Worm (Caenorhabditis elegans) whole organism, mixed stage, embryonic: ENCODE data around the gene hpk-1.
A peak's percentile ranks its signal among the peaks of the same experiment; 100 is the strongest.

ENCODE experiments used
- M03D4.4 ChIP-seq: sonication (generic microtip); optimal IDR thresholded peaks from 2 replicates; lab custom pipeline; 2017; ENCODE audit warnings: mild to moderate bottlenecking, missing genetic modification characterization, missing compliant biosample characterization
- bed-3 ChIP-seq: fragments of 200-800 bp; sonication (Bioruptor generic); optimal IDR thresholded peaks from 3 replicates; lab custom pipeline; 2018; ENCODE audit warnings: mild to moderate bottlenecking, missing genetic modification characterization, moderate library complexity, missing compliant biosample characterization
- blmp-1 ChIP-seq: fragments of 150-350 bp; optimal IDR thresholded peaks from 2 replicates; lab custom pipeline; 2014; ENCODE audit warnings: missing biosample characterization, missing genetic modification characterization
- ceh-43 ChIP-seq: fragments of 200-800 bp; sonication (Bioruptor generic); optimal IDR thresholded peaks from 2 replicates; lab custom pipeline; 2018; ENCODE audit warnings: mild to moderate bottlenecking, missing genetic modification characterization, moderate library complexity, missing compliant biosample characterization
- ceh-83 ChIP-seq: fragments of 200-800 bp; sonication (Bioruptor generic); optimal IDR thresholded peaks from 2 replicates; lab custom pipeline; 2018; ENCODE audit warnings: mild to moderate bottlenecking, missing genetic modification characterization, missing compliant biosample characterization
- ces-1 ChIP-seq: fragments of 150-350 bp; optimal IDR thresholded peaks from 2 replicates; lab custom pipeline; 2014; ENCODE audit warnings: missing biosample characterization, missing genetic modification reagents, missing genetic modification characterization
- cnd-1 ChIP-seq: fragments of 200-800 bp; sonication (Bioruptor generic); optimal IDR thresholded peaks from 2 replicates; lab custom pipeline; 2018; ENCODE audit warnings: mild to moderate bottlenecking, missing genetic modification characterization, missing compliant biosample characterization
- elt-1 ChIP-seq: sonication (generic microtip); optimal IDR thresholded peaks from 2 replicates; lab custom pipeline; 2017; ENCODE audit warnings: missing genetic modification characterization, mild to moderate bottlenecking, missing compliant biosample characterization, antibody characterized with exemption, moderate library complexity, borderline replicate concordance; ENCODE audit not compliant: insufficient read depth
- elt-3 ChIP-seq: fragments of 150-350 bp; optimal IDR thresholded peaks from 2 replicates; lab custom pipeline; 2014; ENCODE audit warnings: missing biosample characterization, missing genetic modification characterization
- flh-1 ChIP-seq: fragments of 200-800 bp; sonication (Bioruptor generic); optimal IDR thresholded peaks from 2 replicates; lab custom pipeline; 2018; ENCODE audit warnings: mild to moderate bottlenecking, missing genetic modification characterization, moderate library complexity, missing compliant biosample characterization
- ham-2 ChIP-seq: fragments of 200-800 bp; sonication (Bioruptor generic); optimal IDR thresholded peaks from 2 replicates; lab custom pipeline; 2018; ENCODE audit warnings: mild to moderate bottlenecking, missing genetic modification characterization, missing compliant biosample characterization
- hlh-1 ChIP-seq: fragments of 150-350 bp; optimal IDR thresholded peaks from 2 replicates; lab custom pipeline; 2014; ENCODE audit warnings: missing biosample characterization, missing genetic modification reagents, missing genetic modification characterization
- lin-13 ChIP-seq: fragments of 150-350 bp; optimal IDR thresholded peaks from 2 replicates; lab custom pipeline; 2014; ENCODE audit warnings: missing biosample characterization, missing genetic modification characterization
- lin-32 ChIP-seq: fragments of 200-800 bp; sonication (Bioruptor generic); optimal IDR thresholded peaks from 2 replicates; lab custom pipeline; 2018; ENCODE audit warnings: mild to moderate bottlenecking, missing genetic modification characterization, missing compliant biosample characterization
- lsy-2 ChIP-seq: fragments of 150-350 bp; optimal IDR thresholded peaks from 2 replicates; lab custom pipeline; 2014; ENCODE audit warnings: missing biosample characterization, missing genetic modification characterization
- mab-5 ChIP-seq: fragments of 150-350 bp; optimal IDR thresholded peaks from 2 replicates; lab custom pipeline; 2014; ENCODE audit warnings: missing biosample characterization, missing genetic modification characterization
- mep-1 ChIP-seq: fragments of 150-350 bp; optimal IDR thresholded peaks from 2 replicates; lab custom pipeline; 2017; ENCODE audit warnings: missing biosample characterization, missing genetic modification reagents, missing genetic modification characterization, inconsistent platforms
- mls-2 ChIP-seq: sonication (generic microtip); optimal IDR thresholded peaks from 2 replicates; lab custom pipeline; 2016; ENCODE audit warnings: mild to moderate bottlenecking, missing genetic modification characterization, moderate library complexity, missing compliant biosample characterization
- nhr-12 ChIP-seq: fragments of 150-350 bp; optimal IDR thresholded peaks from 2 replicates; lab custom pipeline; 2014; ENCODE audit warnings: missing biosample characterization, missing genetic modification characterization
- nhr-2 ChIP-seq: fragments of 150-350 bp; optimal IDR thresholded peaks from 2 replicates; lab custom pipeline; 2014; ENCODE audit warnings: missing biosample characterization, missing genetic modification characterization
- nhr-237 ChIP-seq: fragments of 150-350 bp; optimal IDR thresholded peaks from 2 replicates; lab custom pipeline; 2014; ENCODE audit warnings: missing biosample characterization, missing genetic modification characterization
- nhr-28 ChIP-seq: fragments of 150-350 bp; optimal IDR thresholded peaks from 2 replicates; lab custom pipeline; 2014; ENCODE audit warnings: missing biosample characterization, missing genetic modification characterization
- nhr-76 ChIP-seq: sonication (generic microtip); optimal IDR thresholded peaks from 2 replicates; lab custom pipeline; 2017; ENCODE audit warnings: missing biosample characterization, missing genetic modification characterization
- pha-4 ChIP-seq: fragments of 150-350 bp; optimal IDR thresholded peaks from 2 replicates; lab custom pipeline; 2018; ENCODE audit warnings: missing biosample characterization, missing genetic modification reagents, missing genetic modification characterization
- sem-2 ChIP-seq: fragments of 200-800 bp; sonication (Bioruptor generic); optimal IDR thresholded peaks from 2 replicates; lab custom pipeline; 2018; ENCODE audit warnings: mild to moderate bottlenecking, missing genetic modification characterization, missing compliant biosample characterization
- snpc-4 ChIP-seq: fragments of 150-350 bp; optimal IDR thresholded peaks from 2 replicates; lab custom pipeline; 2014; ENCODE audit warnings: missing biosample characterization, missing genetic modification characterization
- sptf-1 ChIP-seq: sonication (generic microtip); optimal IDR thresholded peaks from 2 replicates; lab custom pipeline; 2017; ENCODE audit warnings: mild to moderate bottlenecking, missing genetic modification characterization, moderate library complexity, missing compliant biosample characterization
- tbx-8 ChIP-seq: fragments of 200-800 bp; sonication (Bioruptor generic); optimal IDR thresholded peaks from 2 replicates; lab custom pipeline; 2018; ENCODE audit warnings: mild to moderate bottlenecking, missing genetic modification characterization, moderate library complexity, missing compliant biosample characterization
- unc-120 ChIP-seq: sonication (generic microtip); optimal IDR thresholded peaks from 2 replicates; lab custom pipeline; 2017; ENCODE audit warnings: missing genetic modification characterization, missing compliant biosample characterization; ENCODE audit not compliant: poor library complexity, severe bottlenecking
- unc-39 ChIP-seq: fragments of 150-350 bp; optimal IDR thresholded peaks from 2 replicates; lab custom pipeline; 2014; ENCODE audit warnings: missing biosample characterization, missing genetic modification characterization
- unc-62 ChIP-seq: fragments of 150-350 bp; optimal IDR thresholded peaks from 2 replicates; lab custom pipeline; 2014; ENCODE audit warnings: missing biosample characterization, missing genetic modification reagents, missing genetic modification characterization
- zip-8 ChIP-seq: fragments of 150-350 bp; optimal IDR thresholded peaks from 2 replicates; lab custom pipeline; 2014; ENCODE audit warnings: missing biosample characterization, missing genetic modification characterization
- ztf-11 ChIP-seq: fragments of 150-350 bp; optimal IDR thresholded peaks from 2 replicates; lab custom pipeline; 2014; ENCODE audit warnings: missing biosample characterization, missing genetic modification characterization

hpk-1 gene

DNA sequence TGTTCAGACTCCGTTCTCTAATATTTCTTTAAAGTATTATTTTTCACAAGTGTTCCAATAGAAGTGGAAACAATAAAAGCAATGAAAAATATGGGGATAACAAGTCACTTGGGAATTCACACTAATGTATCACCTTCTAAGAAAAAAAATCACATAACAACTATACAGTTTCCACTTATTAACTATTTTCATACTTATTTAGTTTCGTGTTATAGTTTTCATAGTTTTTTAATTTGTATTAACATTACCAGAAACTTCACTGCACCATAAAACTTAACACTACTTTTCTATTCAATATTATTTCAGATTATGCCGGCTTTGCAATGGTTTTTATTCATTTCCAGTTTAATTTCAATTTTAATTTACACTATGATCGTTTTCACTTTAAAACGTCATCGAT lies 35.0 kb upstream of the hpk-1 start, which contains the start of gene srv-5:
Gene srv-5, plus strand, starts transcription at position 301 of the 400 bp plus-strand sequence.
- no peak for TF ChIP-seq blmp-1
- TF ChIP-seq mep-1 (tag; lab: Kevin White, UChicago): no peak
- no peak for TF ChIP-seq unc-39
- no peak for TF ChIP-seq nhr-76 (tag; lab: Kevin White, UChicago)
- TF ChIP-seq unc-62: no peak
- TF ChIP-seq nhr-237 (tag; lab: Kevin White, UChicago): no peak
- no peak for TF ChIP-seq elt-1
- TF ChIP-seq nhr-12 (tag; lab: Kevin White, UChicago): no peak
- no peak for TF ChIP-seq lin-13 (tag; lab: Kevin White, UChicago)
- no peak for TF ChIP-seq nhr-2 (tag; lab: Kevin White, UChicago)
- TF ChIP-seq elt-3 (tag; lab: Kevin White, UChicago): no peak
- TF ChIP-seq ham-2 (GFP tag; lab: Kevin White, UChicago): no peak
- TF ChIP-seq hlh-1 (tag; lab: Kevin White, UChicago): no peak
- no peak for TF ChIP-seq lsy-2 (tag; lab: Kevin White, UChicago)
- TF ChIP-seq, all 35 proteins: peak for 0

DNA sequence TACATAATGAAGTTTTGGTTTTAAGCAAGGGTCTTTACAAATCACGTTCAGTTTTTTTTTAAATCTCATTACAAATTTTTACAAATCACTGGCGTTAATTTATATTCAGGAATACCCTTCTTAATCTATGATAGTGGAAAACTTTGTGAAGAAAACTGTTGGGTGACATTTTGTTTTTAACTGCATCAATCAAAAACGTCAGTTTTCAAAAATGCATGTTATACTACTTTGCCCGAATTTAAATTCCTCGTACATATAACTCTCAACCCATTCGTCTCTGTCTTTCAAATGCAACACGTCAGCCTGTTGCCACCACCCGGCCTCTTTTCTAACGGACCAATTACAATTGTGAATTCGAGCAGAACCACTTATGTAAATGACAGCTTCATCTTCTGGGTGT lies 31.9 kb upstream of the hpk-1 start, which contains the start of gene hlh-13:
Gene hlh-13, plus strand, starts transcription at position 301 of the 400 bp plus-strand sequence.
- TF ChIP-seq cnd-1: no peak
- no peak for TF ChIP-seq nhr-237 (tag; lab: Kevin White, UChicago)
- no peak for TF ChIP-seq nhr-12 (tag; lab: Kevin White, UChicago)
- TF ChIP-seq unc-39: no peak
- TF ChIP-seq ztf-11: no peak
- TF ChIP-seq zip-8 (tag; lab: Kevin White, UChicago): no peak
- no peak for TF ChIP-seq bed-3 (GFP tag; lab: Kevin White, UChicago)
- no peak for TF ChIP-seq ceh-83 (GFP tag; lab: Kevin White, UChicago)
- TF ChIP-seq mls-2 (tag; lab: Kevin White, UChicago): no peak
- no peak for TF ChIP-seq unc-62
- TF ChIP-seq lin-13 (tag; lab: Kevin White, UChicago): no peak
- no peak for TF ChIP-seq mab-5 (tag; lab: Kevin White, UChicago)
- no peak for TF ChIP-seq M03D4.4 (tag; lab: Kevin White, UChicago)
- TF ChIP-seq hlh-1 (tag; lab: Kevin White, UChicago): no peak
- TF ChIP-seq snpc-4 (tag; lab: Kevin White, UChicago): no peak
- no peak for TF ChIP-seq flh-1 (GFP tag; lab: Kevin White, UChicago)
- TF ChIP-seq nhr-76 (tag; lab: Kevin White, UChicago): no peak
- TF ChIP-seq ceh-43 (GFP tag; lab: Kevin White, UChicago): no peak
- TF ChIP-seq ces-1 (GFP tag; lab: Kevin White, UChicago): no peak
- no peak for TF ChIP-seq tbx-8 (GFP tag; lab: Kevin White, UChicago)

DNA sequence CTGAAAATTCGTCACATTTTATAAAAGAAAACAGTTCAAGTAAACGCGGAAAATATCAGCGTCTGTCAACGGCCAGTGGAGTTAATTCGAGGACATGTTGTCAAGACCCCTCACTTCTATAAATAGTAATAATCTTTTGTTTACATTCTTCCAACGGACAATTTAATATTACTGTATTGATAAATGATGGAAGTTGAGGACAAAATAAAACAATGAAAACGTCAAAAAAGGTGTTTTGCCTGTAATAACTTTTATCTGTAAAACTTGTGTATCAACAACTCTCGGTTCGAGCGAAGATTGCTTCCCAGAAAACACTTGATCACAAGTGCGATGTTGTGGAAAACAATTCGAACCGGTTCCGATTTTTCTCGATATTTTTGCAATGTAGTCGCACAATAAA lies 31.3 kb upstream of the hpk-1 start:
- TF ChIP-seq pha-4 (no peak), mep-1 (tag; lab: Kevin White, UChicago) (no peak), nhr-76 (tag; lab: Kevin White, UChicago) (no peak), unc-39 (no peak), nhr-237 (tag; lab: Kevin White, UChicago) (no peak)
- TF ChIP-seq, all 35 proteins: peak for 0

DNA sequence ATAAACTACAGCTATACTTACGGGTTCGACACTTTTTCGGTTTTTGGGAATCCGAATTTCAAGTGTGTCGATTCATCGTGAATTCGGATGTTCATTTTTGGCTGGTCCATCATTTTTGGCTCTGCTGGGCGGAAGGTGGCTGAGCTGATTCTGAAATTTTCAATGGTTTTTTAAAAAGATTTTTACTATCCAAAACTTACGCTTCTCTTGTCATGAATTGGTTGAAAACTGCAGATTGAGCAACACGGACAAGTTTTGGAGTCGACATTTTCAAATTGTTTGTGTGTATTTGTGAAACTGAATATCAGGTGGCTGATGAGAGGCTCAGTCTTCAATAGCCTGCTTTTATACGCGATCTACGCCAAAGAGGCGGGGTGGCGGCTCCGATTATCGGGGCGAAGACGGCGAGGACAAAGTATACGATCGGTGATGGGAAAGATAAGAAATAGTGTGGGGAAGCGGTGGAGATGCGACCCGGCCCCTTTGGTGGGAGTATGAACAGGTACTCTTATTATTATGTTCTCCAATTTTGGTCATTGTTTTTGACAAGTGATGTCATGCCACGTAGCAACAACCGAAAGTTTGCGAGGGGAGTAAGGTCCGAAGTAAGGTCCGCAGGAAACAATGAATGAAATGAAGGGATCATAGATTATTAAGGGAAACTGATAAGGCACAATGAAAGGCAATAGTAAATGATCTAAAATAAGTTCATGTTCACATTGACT lies 29.9 kb upstream of the hpk-1 start, which contains the start of gene F48D6.4:
Gene F48D6.4, minus strand, starts transcription at position 346 of the 725 bp plus-strand sequence.
- TF ChIP-seq hlh-1 (tag; lab: Kevin White, UChicago) (peak; percentile 41), nhr-28 (tag; lab: Kevin White, UChicago) (no peak)

DNA sequence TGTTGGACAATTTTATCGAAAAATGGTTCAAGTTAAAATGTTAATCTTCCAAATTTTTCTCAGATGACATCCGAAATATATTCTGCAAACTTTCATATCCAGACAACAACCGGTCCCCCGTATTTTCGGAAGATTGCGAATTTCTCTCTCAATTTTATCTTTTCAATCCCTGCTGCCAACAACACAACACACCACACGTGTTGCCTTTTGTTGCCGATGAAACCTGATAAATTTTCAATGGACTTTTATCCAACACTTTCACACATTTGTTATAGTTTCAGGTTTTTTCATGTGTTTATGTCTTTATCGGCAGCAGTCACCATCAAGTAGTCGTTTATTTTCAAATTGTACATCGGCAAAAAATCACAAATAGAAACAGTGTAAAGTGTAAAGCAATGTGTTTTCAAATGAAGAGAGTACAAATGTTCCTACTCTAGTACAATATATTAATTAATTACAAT lies 29.2 kb upstream of the hpk-1 start:
- TF ChIP-seq nhr-28 (tag; lab: Kevin White, UChicago) (no peak), sem-2 (GFP tag; lab: Kevin White, UChicago) (no peak), mep-1 (tag; lab: Kevin White, UChicago) (no peak), ham-2 (GFP tag; lab: Kevin White, UChicago) (no peak), lin-32 (GFP tag; lab: Kevin White, UChicago) (no peak), ces-1 (GFP tag; lab: Kevin White, UChicago) (no peak), unc-62 (peak; percentile 15), ztf-11 (no peak), mls-2 (tag; lab: Kevin White, UChicago) (no peak), ceh-83 (GFP tag; lab: Kevin White, UChicago) (no peak), lin-13 (tag; lab: Kevin White, UChicago) (no peak), pha-4 (no peak), nhr-76 (tag; lab: Kevin White, UChicago) (no peak), hlh-1 (tag; lab: Kevin White, UChicago) (peak; percentile 29), elt-1 (no peak), unc-120 (tag; lab: Kevin White, UChicago) (peak; percentile 10), lsy-2 (tag; lab: Kevin White, UChicago) (no peak), cnd-1 (no peak), sptf-1 (tag; lab: Kevin White, UChicago) (no peak), snpc-4 (tag; lab: Kevin White, UChicago) (no peak)
